Fruit fly (Drosophila melanogaster) whole organism, embryonic: Measurements from ENCODE around the gene gcm.

Experiments used
- Asciz ChIP-seq: fragments of 200-800 bp; sonication (Bioruptor generic); optimal IDR thresholded peaks from 2 replicates; lab custom pipeline; 2017; ENCODE audit warnings: missing biosample characterization, mild to moderate bottlenecking, missing genetic modification characterization, missing genetic modification reagents
- Blimp-1 ChIP-seq: fragments of 200-800 bp; sonication (Bioruptor generic); optimal IDR thresholded peaks from 3 replicates; lab custom pipeline; 2018; ENCODE audit warnings: missing biosample characterization, missing genetic modification characterization, mild to moderate bottlenecking, moderate library complexity, missing genetic modification reagents
- CG1024 ChIP-seq: fragments of 200-800 bp; sonication (Bioruptor generic); IDR thresholded peaks from 2 replicates; pipeline ENCODE4 v1.3.6; 2022; ENCODE audit warnings: missing biosample characterization, missing genetic modification characterization
- CG12769 ChIP-seq: fragments of 200-800 bp; sonication (Bioruptor generic); optimal IDR thresholded peaks from 2 replicates; lab custom pipeline; 2019; ENCODE audit warnings: missing biosample characterization, mild to moderate bottlenecking, missing genetic modification characterization, moderate library complexity
- CG12942 ChIP-seq: fragments of 200-800 bp; sonication (Bioruptor generic); optimal IDR thresholded peaks from 3 replicates; lab custom pipeline; 2016; ENCODE audit warnings: missing biosample characterization, missing genetic modification characterization
- CG13424 ChIP-seq: fragments of 200-800 bp; sonication (Bioruptor generic); optimal IDR thresholded peaks from 2 replicates; lab custom pipeline; 2019; ENCODE audit warnings: missing biosample characterization, mild to moderate bottlenecking, missing genetic modification characterization, moderate library complexity
- CG13894 ChIP-seq: fragments of 200-800 bp; sonication (Bioruptor generic); optimal IDR thresholded peaks from 3 replicates; lab custom pipeline; 2018; ENCODE audit warnings: missing biosample characterization, mild to moderate bottlenecking, missing genetic modification characterization, moderate library complexity
- CG14965 ChIP-seq: fragments of 200-800 bp; sonication (Bioruptor generic); optimal IDR thresholded peaks from 2 replicates; lab custom pipeline; 2016; ENCODE audit warnings: missing biosample characterization, missing genetic modification characterization, borderline replicate concordance
- CG1529 ChIP-seq: fragments of 200-800 bp; sonication (Bioruptor generic); optimal IDR thresholded peaks from 3 replicates; lab custom pipeline; 2018; ENCODE audit warnings: missing biosample characterization, missing genetic modification characterization
- CG1602 ChIP-seq: fragments of 200-800 bp; sonication (Bioruptor generic); optimal IDR thresholded peaks from 3 replicates; lab custom pipeline; 2016; ENCODE audit warnings: missing biosample characterization, missing genetic modification characterization
- CG17328 ChIP-seq: fragments of 200-800 bp; sonication (Bioruptor generic); IDR thresholded peaks from 2 replicates; pipeline ENCODE4 v1.3.6; 2022; ENCODE audit warnings: missing biosample characterization, missing genetic modification characterization
- CG17568 ChIP-seq: fragments of 200-800 bp; sonication (Bioruptor generic); optimal IDR thresholded peaks from 2 replicates; lab custom pipeline; 2018; ENCODE audit warnings: missing biosample characterization, mild to moderate bottlenecking, missing genetic modification characterization, moderate library complexity
- CG2875 ChIP-seq: fragments of 200-800 bp; sonication (Bioruptor generic); optimal IDR thresholded peaks from 2 replicates; lab custom pipeline; 2017; ENCODE audit warnings: missing biosample characterization, mild to moderate bottlenecking, missing genetic modification characterization, missing genetic modification reagents
- CG31365 ChIP-seq: fragments of 200-800 bp; sonication (Bioruptor generic); optimal IDR thresholded peaks from 2 replicates; lab custom pipeline; 2018; ENCODE audit warnings: missing biosample characterization, mild to moderate bottlenecking, missing genetic modification characterization
- CG32772 ChIP-seq: fragments of 200-800 bp; sonication (Bioruptor generic); IDR thresholded peaks from 2 replicates; pipeline ENCODE4 v1.3.6; 2022; ENCODE audit warnings: missing biosample characterization, missing genetic modification characterization
- CG33213 ChIP-seq: fragments of 200-800 bp; sonication (Bioruptor generic); optimal IDR thresholded peaks from 3 replicates; lab custom pipeline; 2016; ENCODE audit warnings: missing biosample characterization, missing genetic modification characterization
- CG3726 ChIP-seq: fragments of 200-800 bp; sonication (Bioruptor generic); IDR thresholded peaks from 3 replicates; pipeline ENCODE4, ENCODE4 v1.3.6; 2022; ENCODE audit warnings: missing biosample characterization, missing genetic modification characterization
- CG4328 ChIP-seq: fragments of 200-800 bp; sonication (Bioruptor generic); optimal IDR thresholded peaks from 3 replicates; lab custom pipeline; 2017; ENCODE audit warnings: missing biosample characterization, missing genetic modification reagents, missing genetic modification characterization
- CG4404 ChIP-seq: fragments of 200-800 bp; sonication (Bioruptor generic); IDR thresholded peaks from 2 replicates; pipeline ENCODE4 v1.3.6; 2022; ENCODE audit warnings: missing biosample characterization, missing genetic modification characterization
- CG6175 ChIP-seq: fragments of 200-800 bp; sonication (Bioruptor generic); IDR thresholded peaks from 3 replicates; pipeline ENCODE4 v1.3.6; 2022; ENCODE audit warnings: missing biosample characterization, missing genetic modification characterization
- CG6254 ChIP-seq: fragments of 200-800 bp; sonication (Bioruptor generic); optimal IDR thresholded peaks from 3 replicates; lab custom pipeline; 2017; ENCODE audit warnings: mild to moderate bottlenecking, missing biosample characterization, missing genetic modification reagents, missing genetic modification characterization
- CG8924 ChIP-seq: fragments of 200-800 bp; optimal IDR thresholded peaks from 3 replicates; lab custom pipeline; 2019; ENCODE audit warnings: missing biosample characterization, mild to moderate bottlenecking, missing genetic modification characterization, moderate library complexity
- CG8944 ChIP-seq: fragments of 200-800 bp; sonication (Bioruptor generic); optimal IDR thresholded peaks from 3 replicates; lab custom pipeline; 2016; ENCODE audit warnings: missing biosample characterization, missing genetic modification characterization
- Chrac-16 ChIP-seq: fragments of 200-800 bp; sonication (Bioruptor generic); optimal IDR thresholded peaks from 3 replicates; lab custom pipeline; 2016; ENCODE audit warnings: missing biosample characterization, missing genetic modification characterization
- Dll ChIP-seq: fragments of 200-800 bp; sonication (Bioruptor generic); IDR thresholded peaks from 4 replicates; pipeline ENCODE4 v1.3.6; 2022; ENCODE audit warnings: missing biosample characterization, missing genetic modification characterization; ENCODE audit not compliant: partially characterized antibody
- Ets65A ChIP-seq: fragments of 200-800 bp; sonication (Bioruptor generic); peaks from one replicate; lab custom pipeline; 2016; ENCODE audit warnings: missing biosample characterization, missing genetic modification characterization
- Gsc ChIP-seq: fragments of 200-800 bp; sonication (Bioruptor generic); IDR thresholded peaks from 2 replicates; pipeline ENCODE4 v1.3.6; 2022; ENCODE audit warnings: missing biosample characterization, missing genetic modification characterization
- Jarid2 ChIP-seq: fragments of 200-800 bp; sonication (Bioruptor generic); optimal IDR thresholded peaks from 3 replicates; lab custom pipeline; 2017; ENCODE audit warnings: mild to moderate bottlenecking, missing biosample characterization, missing genetic modification reagents, missing genetic modification characterization
- MBD-R2 ChIP-seq: fragments of 200-800 bp; sonication (Bioruptor generic); IDR thresholded peaks from 2 replicates; pipeline ENCODE4 v1.3.6; 2022; ENCODE audit warnings: missing biosample characterization, missing genetic modification characterization
- Med ChIP-seq: fragments of 200-800 bp; sonication (Bioruptor generic); peaks from one replicate; lab custom pipeline; 2016; ENCODE audit warnings: missing biosample characterization, missing genetic modification characterization, mild to moderate bottlenecking, inconsistent platforms, moderate library complexity
- Mes4 ChIP-seq: fragments of 200-800 bp; sonication (Bioruptor generic); optimal IDR thresholded peaks from 2 replicates; lab custom pipeline; 2016; ENCODE audit warnings: missing biosample characterization, missing genetic modification characterization
- NFAT ChIP-seq: fragments of 200-800 bp; sonication (Bioruptor generic); IDR thresholded peaks from 2 replicates; pipeline ENCODE4 v1.3.6; 2022; ENCODE audit warnings: missing biosample characterization, missing genetic modification characterization
- Tbp ChIP-seq: fragments of >200 bp; optimal IDR thresholded peaks from 2 replicates; lab custom pipeline; 2018; ENCODE audit warnings: missing biosample characterization, missing genetic modification characterization
- caup ChIP-seq: fragments of 200-800 bp; sonication (Bioruptor generic); optimal IDR thresholded peaks from 3 replicates; lab custom pipeline; 2017; ENCODE audit warnings: missing biosample characterization, mild to moderate bottlenecking, missing genetic modification characterization, moderate library complexity; ENCODE audit not compliant: severe bottlenecking
- danr ChIP-seq: fragments of 200-800 bp; sonication (Bioruptor generic); IDR thresholded peaks from 2 replicates; pipeline ENCODE4 v1.3.6; 2022; ENCODE audit warnings: missing biosample characterization, missing genetic modification characterization
- eyg ChIP-seq: fragments of 200-800 bp; sonication (Bioruptor generic); optimal IDR thresholded peaks from 3 replicates; lab custom pipeline; 2016; ENCODE audit warnings: missing biosample characterization, missing genetic modification characterization
- grn ChIP-seq: fragments of 200-800 bp; sonication (Bioruptor generic); optimal IDR thresholded peaks from 3 replicates; lab custom pipeline; 2017; ENCODE audit warnings: missing biosample characterization, missing genetic modification characterization
- hbn ChIP-seq: fragments of 200-800 bp; sonication (Bioruptor generic); IDR thresholded peaks from 2 replicates; pipeline ENCODE4 v1.3.6; 2022; ENCODE audit warnings: missing biosample characterization, missing genetic modification characterization; ENCODE audit not compliant: partially characterized antibody
- lilli ChIP-seq: fragments of 200-800 bp; sonication (Bioruptor generic); optimal IDR thresholded peaks from 3 replicates; lab custom pipeline; 2016; ENCODE audit warnings: missing biosample characterization, missing genetic modification characterization
- mirr ChIP-seq: fragments of 200-800 bp; sonication (Bioruptor generic); optimal IDR thresholded peaks from 3 replicates; lab custom pipeline; 2018; ENCODE audit warnings: missing biosample characterization, mild to moderate bottlenecking, missing genetic modification characterization
- otp ChIP-seq: fragments of 200-800 bp; sonication (Bioruptor generic); IDR thresholded peaks from 3 replicates; pipeline ENCODE4, ENCODE4 v1.3.6; 2022; ENCODE audit warnings: missing biosample characterization, missing genetic modification characterization
- pum ChIP-seq: fragments of 200-800 bp; sonication (Bioruptor generic); optimal IDR thresholded peaks from 2 replicates; lab custom pipeline; 2016; ENCODE audit warnings: missing biosample characterization, missing genetic modification characterization
- rib ChIP-seq: fragments of 200-800 bp; sonication (Bioruptor generic); IDR thresholded peaks from 2 replicates; pipeline ENCODE4 v1.3.6; 2022; ENCODE audit warnings: missing biosample characterization, missing genetic modification characterization
- sisA ChIP-seq: fragments of 200-800 bp; sonication (Bioruptor generic); IDR thresholded peaks from 2 replicates; pipeline ENCODE4 v1.3.6; 2022; ENCODE audit warnings: missing biosample characterization, missing genetic modification characterization
- so ChIP-seq: fragments of 200-800 bp; sonication (Bioruptor generic); IDR thresholded peaks from 3 replicates; pipeline ENCODE4 v1.3.6; 2022; ENCODE audit warnings: missing biosample characterization, missing genetic modification characterization
- sug ChIP-seq: fragments of 200-800 bp; optimal IDR thresholded peaks from 2 replicates; lab custom pipeline; 2019; ENCODE audit warnings: missing biosample characterization, mild to moderate bottlenecking, missing genetic modification characterization, moderate library complexity
- tll ChIP-seq, 2 experiments: fragments of 200-800 bp in 1 of 2; fragments of >200 bp in 1 of 2; sonication (Bioruptor generic) in 1 of 2; optimal IDR thresholded peaks; 2 replicates each; lab custom pipeline; 2017 to 2019; ENCODE audit warnings: missing biosample characterization in 2 of 2, missing genetic modification characterization in 2 of 2, mild to moderate bottlenecking in 1 of 2, moderate library complexity in 1 of 2
- unc-4 ChIP-seq: fragments of 200-800 bp; sonication (Bioruptor generic); IDR thresholded peaks from 2 replicates; pipeline ENCODE4 v1.3.6; 2022; ENCODE audit warnings: missing biosample characterization, missing genetic modification characterization; ENCODE audit not compliant: partially characterized antibody
- wek ChIP-seq: fragments of 200-800 bp; sonication (Bioruptor generic); optimal IDR thresholded peaks from 3 replicates; lab custom pipeline; 2018; ENCODE audit warnings: missing biosample characterization, mild to moderate bottlenecking, missing genetic modification characterization, moderate library complexity

gcm gene

dm6 chr2L:9613006-9613690, 31.6 kb upstream of the gcm start, which contains the start of gene Trx2 (continued):
- TF ChIP-seq CG12769: peak; percentile 46
- TF ChIP-seq grn (GFP tag; lab: Kevin White, UChicago): peak; percentile 23
- no peak for TF ChIP-seq CG13424 (tag; lab: Kevin White, UChicago)
- TF ChIP-seq Blimp-1: no peak
- TF ChIP-seq CG4328 (GFP tag; lab: Kevin White, UChicago): no peak
- TF ChIP-seq danr (GFP tag; lab: Robert Waterston, UW): no peak
- TF ChIP-seq CG17328 (GFP tag; lab: Robert Waterston, UW): no peak
- no peak for TF ChIP-seq tll (GFP tag; optimal IDR thresholded peaks at IDR 0.05; lab: Kevin White, UChicago)
- TF ChIP-seq CG2875 (GFP tag; lab: Kevin White, UChicago): no peak
- TF ChIP-seq CG1024: no peak
- no peak for TF ChIP-seq eyg
- 0 out of 4 replicates have a peak, but pooled peaks have one; percentile 17 for TF ChIP-seq Dll (GFP tag; lab: Robert Waterston, UW)
- no peak for TF ChIP-seq Tbp (GFP tag; lab: Kevin White, UChicago)
- TF ChIP-seq Asciz: no peak
- no peak for TF ChIP-seq CG3726
- no peak for TF ChIP-seq CG14965 (GFP tag; lab: Kevin White, UChicago)
- peak; percentile 66; the same call in 1 of the 3 replicates for TF ChIP-seq so (GFP tag; lab: Robert Waterston, UW)
- TF ChIP-seq CG1602 (GFP tag; lab: Kevin White, UChicago): no peak
- TF ChIP-seq Ets65A: no peak
- TF ChIP-seq sisA (GFP tag; lab: Robert Waterston, UW): no peak
- no peak for TF ChIP-seq CG33213
- peak; percentile 25 for TF ChIP-seq sug (tag; lab: Kevin White, UChicago)
- no peak for TF ChIP-seq CG31365 (tag; lab: Kevin White, UChicago)
- no peak for TF ChIP-seq CG4404
- TF ChIP-seq CG8944 (GFP tag; lab: Kevin White, UChicago): no peak
- no peak for TF ChIP-seq rib (GFP tag; lab: Robert Waterston, UW)
- peak; percentile 23 for TF ChIP-seq lilli (GFP tag; lab: Kevin White, UChicago)
- TF ChIP-seq mirr (GFP tag; lab: Kevin White, UChicago): peak; percentile 67
- no peak for TF ChIP-seq wek
- no peak for TF ChIP-seq CG6254 (GFP tag; lab: Kevin White, UChicago)
- TF ChIP-seq Jarid2 (GFP tag; lab: Kevin White, UChicago): peak; percentile 84
- TF ChIP-seq NFAT: peak; percentile 63
- TF ChIP-seq CG13894 (tag; lab: Kevin White, UChicago): peak; percentile 36
- TF ChIP-seq CG17568: peak; percentile 69
- TF ChIP-seq Mes4 (GFP tag; lab: Kevin White, UChicago): no peak
- TF ChIP-seq MBD-R2: 0 out of 2 replicates have a peak, but pooled peaks have one; percentile 30
- peak; percentile 71 for TF ChIP-seq hbn (GFP tag; lab: Robert Waterston, UW)
- TF ChIP-seq Med (GFP tag; lab: Kevin White, UChicago): peak; percentile 85
- TF ChIP-seq caup (GFP tag; lab: Kevin White, UChicago): peak; percentile 61
- no peak for TF ChIP-seq CG32772 (GFP tag; lab: Robert Waterston, UW)
- TF ChIP-seq CG12942: no peak
- TF ChIP-seq CG1529: peak; percentile 16
- 0 out of 2 replicates have a peak, but pooled peaks have one; percentile 28 for TF ChIP-seq unc-4 (GFP tag; lab: Robert Waterston, UW)
- peak; percentile 56; the same call in 1 of the 3 replicates for TF ChIP-seq otp (GFP tag; lab: Robert Waterston, UW)
- TF ChIP-seq Gsc (GFP tag; lab: Robert Waterston, UW): no peak
- no peak for TF ChIP-seq Chrac-16 (GFP tag; lab: Kevin White, UChicago)
- no peak for TF ChIP-seq CG6175 (GFP tag; lab: Robert Waterston, UW)
- no peak for TF ChIP-seq pum
- no peak for TF ChIP-seq CG8924 (tag; lab: Kevin White, UChicago)
